Worm (Caenorhabditis elegans): ENCODE results near the gene gsy-1.

DNA sequence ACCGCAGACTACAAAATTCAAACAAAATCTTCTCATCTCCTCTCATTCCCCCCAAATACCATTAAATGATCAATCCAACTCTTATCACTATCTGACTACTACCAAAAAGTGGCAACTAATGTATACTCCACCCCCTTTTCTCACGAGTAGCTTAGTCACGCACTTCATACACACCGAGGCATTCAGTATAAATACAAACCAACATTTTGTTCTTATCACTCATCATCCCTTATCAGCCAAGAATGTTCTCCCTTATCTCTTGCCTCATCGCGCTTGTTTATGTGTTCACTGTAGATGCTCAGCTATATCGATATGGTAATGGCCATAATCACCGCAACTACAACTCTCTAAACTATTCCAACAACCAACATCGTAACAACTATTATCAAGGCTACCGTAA lies 54.5 kb downstream of the gsy-1 start, which contains the start of gene Y46G5A.36:
- TF ChIP-seq sma-9 (GFP tag; optimal IDR thresholded peaks at IDR 0.05) (peak; percentile 21), sma-9 (tag; optimal IDR thresholded peaks at IDR 0.05) (no peak), nhr-237 (tag; optimal IDR thresholded peaks at IDR 0.05) (no peak), alr-1 (tag; optimal IDR thresholded peaks at IDR 0.05) (no peak), unc-39 (tag; optimal IDR thresholded peaks at IDR 0.05) (no peak), ZK546.5 (tag; optimal IDR thresholded peaks at IDR 0.05) (no peak), aly-2 (tag; optimal IDR thresholded peaks at IDR 0.05) (no peak), nhr-77 (tag; optimal IDR thresholded peaks at IDR 0.05) (no peak), elt-1 (tag; optimal IDR thresholded peaks at IDR 0.05) (no peak), ama-1 (optimal IDR thresholded peaks at IDR 0.05) (no peak), ceh-82 (tag; optimal IDR thresholded peaks at IDR 0.05) (no peak), egl-27 (tag; optimal IDR thresholded peaks at IDR 0.05) (no peak), nhr-11 (tag; optimal IDR thresholded peaks at IDR 0.05) (no peak)
